Worm (Caenorhabditis elegans) whole organism, young adult: ENCODE measurements around the gene F58E6.4.

Experiments used
- ceh-100 ChIP-seq: fragments of 200-800 bp; sonication (Bioruptor generic); IDR thresholded peaks from 2 replicates; pipeline ENCODE4 v1.3.6; 2022; ENCODE audit warnings: missing genetic modification reagents, missing genetic modification characterization, missing compliant biosample characterization
- egl-18 ChIP-seq: fragments of 200-800 bp; sonication (Bioruptor generic); IDR thresholded peaks from 2 replicates; pipeline ENCODE4 v1.3.6; 2022; ENCODE audit warnings: missing genetic modification reagents, missing genetic modification characterization, missing compliant biosample characterization
- hmg-1.2 ChIP-seq: fragments of 200-800 bp; sonication (Bioruptor generic); IDR thresholded peaks from 2 replicates; pipeline ENCODE4 v1.3.6; 2022; ENCODE audit warnings: missing genetic modification reagents, missing genetic modification characterization, missing compliant biosample characterization
- lin-35 ChIP-seq, 3 experiments: fragments of 150-350 bp in 2 of 3; sonication (generic microtip) in 1 of 3; optimal IDR thresholded peaks; 2 replicates each; lab custom pipeline; 2014 to 2018; ENCODE audit warnings: missing biosample characterization in 3 of 3, missing genetic modification characterization in 3 of 3, missing genetic modification reagents in 3 of 3

- TF ChIP-seq ceh-100 (GFP tag; lab: Robert Waterston, UW): no peak
- TF ChIP-seq lin-35 (GFP tag; optimal IDR thresholded peaks at IDR 0.05; lab: Kevin White, UChicago): no peak
- no peak for TF ChIP-seq egl-18
- TF ChIP-seq hmg-1.2 (GFP tag; lab: Robert Waterston, UW): no peak
Measured at ce11 chrV:9703549-9703948, 46.7 kb downstream of the F58E6.4 start.
